Worm (Caenorhabditis elegans): ENCODE results near the gene nra-4.

The nra-4 gene

ce11 chrV:1064491-1064890, 16.1 kb upstream of the nra-4 start, which contains the start of gene str-67:
str-67 (minus strand) TSS chrV:1064591.
- TF ChIP-seq ztf-25 (GFP tag; IDR thresholded peaks at IDR 0.05) (no peak), B0336.3 (GFP tag; IDR thresholded peaks at IDR 0.05) (no peak), tbx-9 (tag; optimal IDR thresholded peaks at IDR 0.05; ENCODE audit: borderline replicate concordance) (no peak), B0035.1 (tag; optimal IDR thresholded peaks at IDR 0.05) (no peak)

DNA sequence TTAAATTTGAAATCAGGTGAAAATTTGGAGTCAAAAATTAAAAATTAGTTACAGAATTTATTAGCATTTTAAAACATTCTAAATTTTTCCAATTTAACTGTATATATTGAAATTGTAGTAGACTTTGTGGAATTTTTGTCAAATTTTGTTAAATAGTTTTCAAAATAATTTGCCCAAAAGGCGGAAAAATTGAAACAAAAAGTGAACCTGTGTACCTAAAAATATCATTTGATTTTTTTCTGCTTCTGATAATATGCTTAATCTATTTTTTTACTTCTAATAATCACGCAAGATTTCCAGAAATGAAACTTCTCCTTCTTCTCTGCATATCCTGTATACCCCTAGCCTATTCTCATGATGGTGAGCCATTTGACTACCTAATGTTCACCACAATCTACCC, 12.9 kb upstream of the nra-4 start, which contains the start of gene rnst-2:
Gene rnst-2, plus strand, starts transcription at position 301 of the 400 bp plus-strand sequence.
- TF ChIP-seq athp-1 (tag; optimal IDR thresholded peaks at IDR 0.05) (no peak), akir-1 (GFP tag; optimal IDR thresholded peaks at IDR 0.05) (no peak), aptf-3 (GFP tag; IDR thresholded peaks at IDR 0.05) (no peak), T07F8.4 (tag; optimal IDR thresholded peaks at IDR 0.05) (no peak), die-1 (tag; optimal IDR thresholded peaks at IDR 0.05) (no peak), rcor-1 (GFP tag; IDR thresholded peaks at IDR 0.05) (no peak), zim-3 (tag; optimal IDR thresholded peaks at IDR 0.05) (no peak), F10E7.11 (tag; optimal IDR thresholded peaks at IDR 0.05) (no peak), C06A6.2 (GFP tag; conservative IDR thresholded peaks at IDR 0.05) (no peak), lsy-27 (tag; optimal IDR thresholded peaks at IDR 0.05; ENCODE audit: borderline replicate concordance, insufficient read depth) (no peak), Y67H2A.10 (GFP tag; conservative IDR thresholded peaks at IDR 0.05) (no peak), nhr-90 (tag; optimal IDR thresholded peaks at IDR 0.05) (no peak), F55B11.4 (tag; optimal IDR thresholded peaks at IDR 0.05; ENCODE audit: borderline replicate concordance, insufficient read depth) (no peak), F33H1.4 (GFP tag; IDR thresholded peaks at IDR 0.05) (no peak), pbrm-1 (GFP tag; IDR thresholded peaks at IDR 0.05) (no peak)

DNA sequence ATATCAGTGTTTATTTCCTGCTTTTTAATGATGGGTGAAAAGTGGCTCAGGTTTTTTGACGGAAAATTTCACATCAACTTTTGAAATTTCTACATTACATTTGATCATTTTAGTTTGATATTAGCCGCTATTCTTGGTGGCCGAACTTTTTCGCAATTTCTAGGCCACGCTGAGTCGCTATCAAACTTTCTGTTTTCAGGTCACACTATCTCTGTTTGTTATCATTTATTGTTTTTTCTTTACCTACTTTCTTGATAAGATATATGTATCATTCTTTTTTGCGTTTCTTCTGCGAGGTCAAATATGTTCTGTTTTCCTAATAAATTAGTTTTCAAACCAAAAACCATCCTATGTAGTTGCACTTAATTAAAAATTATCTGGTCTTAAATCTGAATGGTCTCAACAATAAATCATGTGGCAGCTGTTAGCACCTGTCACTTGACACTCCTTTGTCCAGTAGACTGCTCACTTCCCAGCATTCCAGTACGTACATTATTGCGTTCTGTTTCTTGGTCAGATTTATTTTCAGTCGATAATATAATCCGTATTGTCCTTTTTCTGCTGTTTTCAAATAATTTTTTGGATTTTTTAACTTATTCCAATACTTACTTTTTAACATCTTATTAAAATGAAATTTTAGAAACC, 12.0 kb upstream of the nra-4 start:
- TF ChIP-seq nhr-80 (tag; optimal IDR thresholded peaks at IDR 0.05): peak; percentile 74
- no peak for TF ChIP-seq let-607 (tag; optimal IDR thresholded peaks at IDR 0.05)

DNA sequence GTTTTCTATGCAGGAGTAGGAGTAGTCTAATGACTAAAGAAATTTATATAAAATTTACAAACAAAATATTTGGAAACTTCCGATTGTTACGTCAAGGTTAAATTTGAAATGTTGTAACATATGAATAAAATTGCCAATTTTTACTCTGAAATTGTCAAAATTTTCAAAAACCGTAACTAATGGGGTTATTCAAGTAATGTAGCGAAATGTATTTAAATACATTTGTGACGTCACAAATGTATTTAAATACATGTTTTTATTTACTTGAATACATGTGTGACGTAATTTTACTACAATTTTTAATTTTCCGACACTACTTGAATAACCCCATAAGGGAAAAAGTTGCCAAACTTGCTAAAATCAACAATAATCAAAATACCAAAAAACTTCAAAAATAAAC, 5.0 kb upstream of the nra-4 start:
- TF ChIP-seq Y79H2A.3 (GFP tag; conservative IDR thresholded peaks at IDR 0.05): no peak
- no peak for TF ChIP-seq snpc-3.4 (tag; optimal IDR thresholded peaks at IDR 0.05)
- TF ChIP-seq ceh-100 (GFP tag; IDR thresholded peaks at IDR 0.05): no peak
- TF ChIP-seq C17E4.6 (GFP tag; IDR thresholded peaks at IDR 0.05): no peak
- TF ChIP-seq attf-5 (GFP tag; optimal IDR thresholded peaks at IDR 0.05): no peak
- TF ChIP-seq bed-1 (GFP tag; IDR thresholded peaks at IDR 0.05): no peak
- TF ChIP-seq bed-2 (GFP tag; IDR thresholded peaks at IDR 0.05): no peak
- TF ChIP-seq tbx-9 (tag; optimal IDR thresholded peaks at IDR 0.05; ENCODE audit: borderline replicate concordance): no peak
- TF ChIP-seq madf-8 (GFP tag; conservative IDR thresholded peaks at IDR 0.05): no peak
- TF ChIP-seq akir-1 (GFP tag; optimal IDR thresholded peaks at IDR 0.05): no peak
- TF ChIP-seq Y95B8A.8 (GFP tag; IDR thresholded peaks at IDR 0.05): no peak
- no peak for TF ChIP-seq die-1 (tag; optimal IDR thresholded peaks at IDR 0.05)
- no peak for TF ChIP-seq atf-7 (tag; optimal IDR thresholded peaks at IDR 0.05)
- no peak for TF ChIP-seq somi-1 (GFP tag; optimal IDR thresholded peaks at IDR 0.05)

Data from whole organism, young adult.